Worm (Caenorhabditis elegans) whole organism, early embryonic: ENCODE results near the gene klf-3.
"Not testable (repeated sequence)": the region's sequence is repeated elsewhere in the genome, so short reads cannot be mapped to it uniquely, and the experiment has no call there.

Experiments used
- B0310.2 ChIP-seq: sonication (generic microtip); optimal IDR thresholded peaks from 2 replicates; lab custom pipeline; 2016; ENCODE audit warnings: mild to moderate bottlenecking, missing genetic modification characterization, missing compliant biosample characterization
- F13C5.2 ChIP-seq: sonication (generic microtip); optimal IDR thresholded peaks from 2 replicates; lab custom pipeline; 2017; ENCODE audit warnings: mild to moderate bottlenecking, missing genetic modification characterization, inconsistent platforms, missing compliant biosample characterization
- aly-1 ChIP-seq: sonication (generic microtip); optimal IDR thresholded peaks from 2 replicates; lab custom pipeline; 2016; ENCODE audit warnings: missing genetic modification characterization, missing compliant biosample characterization
- ama-1 ChIP-seq: fragments of 150-350 bp; optimal IDR thresholded peaks from 2 replicates; lab custom pipeline; 2014
- ceh-13 ChIP-seq: fragments of 200-800 bp; sonication (Bioruptor generic); optimal IDR thresholded peaks from 2 replicates; lab custom pipeline; 2018; ENCODE audit warnings: mild to moderate bottlenecking, missing genetic modification characterization, missing compliant biosample characterization
- ceh-36 ChIP-seq: sonication (generic microtip); optimal IDR thresholded peaks from 2 replicates; lab custom pipeline; 2016; ENCODE audit warnings: missing genetic modification characterization, inconsistent platforms, missing compliant biosample characterization
- ets-7 ChIP-seq: sonication (generic microtip); optimal IDR thresholded peaks from 2 replicates; lab custom pipeline; 2016; ENCODE audit warnings: missing genotype, missing genetic modification characterization, missing compliant biosample characterization
- flt-1 ChIP-seq: fragments of 200-800 bp; sonication (Bioruptor generic); IDR thresholded peaks from 2 replicates; pipeline ENCODE4 v1.3.6; 2022; ENCODE audit warnings: missing genetic modification characterization, missing compliant biosample characterization
- hmbx-1 ChIP-seq: sonication (generic microtip); optimal IDR thresholded peaks from 2 replicates; lab custom pipeline; 2016; ENCODE audit warnings: mild to moderate bottlenecking, missing genetic modification characterization, missing compliant biosample characterization
- hmg-4 ChIP-seq: fragments of 200-800 bp; sonication (Bioruptor generic); optimal IDR thresholded peaks from 2 replicates; lab custom pipeline; 2018; ENCODE audit warnings: mild to moderate bottlenecking, missing genetic modification characterization, missing compliant biosample characterization
- hnd-1 ChIP-seq: sonication (generic microtip); optimal IDR thresholded peaks from 2 replicates; lab custom pipeline; 2016; ENCODE audit warnings: missing genetic modification characterization, missing compliant biosample characterization
- pes-1 ChIP-seq: fragments of 200-800 bp; sonication (Bioruptor generic); IDR thresholded peaks from 2 replicates; pipeline ENCODE4 v1.3.6; 2022; ENCODE audit warnings: missing genetic modification reagents, missing genetic modification characterization, missing compliant biosample characterization
- scrt-1 ChIP-seq: fragments of 200-800 bp; sonication (Bioruptor generic); IDR thresholded peaks from 2 replicates; pipeline ENCODE4 v1.3.6; 2022; ENCODE audit warnings: missing genetic modification characterization, missing compliant biosample characterization
- sea-1 ChIP-seq: fragments of 200-800 bp; sonication (Bioruptor generic); conservative IDR thresholded peaks from 2 replicates; pipeline ENCODE4 v1.3.6; 2022; ENCODE audit warnings: missing genetic modification characterization, missing compliant biosample characterization
- tbx-11 ChIP-seq: fragments of 200-800 bp; sonication (Bioruptor generic); IDR thresholded peaks from 2 replicates; pipeline ENCODE4 v1.3.6; 2022; ENCODE audit warnings: missing genetic modification characterization, missing compliant biosample characterization
- tbx-37 ChIP-seq: fragments of 200-800 bp; sonication (Bioruptor generic); conservative IDR thresholded peaks from 2 replicates; pipeline ENCODE4 v1.3.6; 2022; ENCODE audit warnings: missing genetic modification reagents, missing genetic modification characterization, missing compliant biosample characterization
- tra-4 ChIP-seq: sonication (generic microtip); optimal IDR thresholded peaks from 2 replicates; lab custom pipeline; 2017; ENCODE audit warnings: missing genetic modification characterization, missing compliant biosample characterization

klf-3 gene

ce11 chrII:6616135-6616534 is 543 bp upstream of the klf-3 start:
- no peak for TF ChIP-seq hnd-1 (tag; lab: Kevin White, UChicago)
- no peak for TF ChIP-seq aly-1 (tag; lab: Kevin White, UChicago)
- no peak for TF ChIP-seq hmg-4 (GFP tag; lab: Kevin White, UChicago)
- no peak for TF ChIP-seq tra-4 (tag; lab: Kevin White, UChicago)
- no peak for TF ChIP-seq ama-1 (lab: Kevin White, UChicago)
- TF ChIP-seq scrt-1 (GFP tag; lab: Robert Waterston, UW): no peak
- TF ChIP-seq ceh-36 (tag; lab: Kevin White, UChicago): no peak
- TF ChIP-seq flt-1 (GFP tag; lab: Robert Waterston, UW): no peak
- TF ChIP-seq pes-1 (GFP tag; lab: Robert Waterston, UW): no peak
- no peak for TF ChIP-seq sea-1 (GFP tag; lab: Robert Waterston, UW)
- no peak for TF ChIP-seq tbx-37 (GFP tag; lab: Robert Waterston, UW)
- TF ChIP-seq B0310.2 (tag; lab: Kevin White, UChicago): no peak
- no peak for TF ChIP-seq ceh-13
- TF ChIP-seq tbx-11 (GFP tag; lab: Robert Waterston, UW): no peak
- no peak for TF ChIP-seq F13C5.2 (tag; lab: Kevin White, UChicago)
- no peak for TF ChIP-seq hmbx-1 (tag; lab: Kevin White, UChicago)

- no peak for TF ChIP-seq ets-7
- TF ChIP-seq ceh-36 (tag; lab: Kevin White, UChicago): no peak
- TF ChIP-seq flt-1 (GFP tag; lab: Robert Waterston, UW): no peak
- TF ChIP-seq ceh-13: no peak
- no peak for TF ChIP-seq tbx-11 (GFP tag; lab: Robert Waterston, UW)
- no peak for TF ChIP-seq tra-4 (tag; lab: Kevin White, UChicago)
- TF ChIP-seq F13C5.2 (tag; lab: Kevin White, UChicago): no peak
Observed at ce11 chrII:6619007-6619406, 2.3 kb downstream of the klf-3 start.

- TF ChIP-seq tbx-11 (GFP tag; lab: Robert Waterston, UW) (no peak), flt-1 (GFP tag; lab: Robert Waterston, UW) (no peak), B0310.2 (tag; lab: Kevin White, UChicago) (no peak), scrt-1 (GFP tag; lab: Robert Waterston, UW) (no peak), hnd-1 (tag; lab: Kevin White, UChicago) (no peak), pes-1 (GFP tag; lab: Robert Waterston, UW) (no peak)
Observed at ce11 chrII:6621886-6622285, 5.2 kb downstream of the klf-3 start, which contains the start of gene F54H5.3. F54H5.3 (plus strand) TSS chrII:6622186.

- TF ChIP-seq hnd-1 (tag; lab: Kevin White, UChicago): no peak
- TF ChIP-seq tbx-37 (GFP tag; lab: Robert Waterston, UW): no peak
- no peak for TF ChIP-seq pes-1 (GFP tag; lab: Robert Waterston, UW)
- no peak for TF ChIP-seq aly-1 (tag; lab: Kevin White, UChicago)
- TF ChIP-seq sea-1 (GFP tag; lab: Robert Waterston, UW): no peak
- no peak for TF ChIP-seq ets-7
- TF ChIP-seq ceh-13: no peak
- TF ChIP-seq ceh-36 (tag; lab: Kevin White, UChicago): no peak
- TF ChIP-seq F13C5.2 (tag; lab: Kevin White, UChicago): no peak
- no peak for TF ChIP-seq flt-1 (GFP tag; lab: Robert Waterston, UW)
- no peak for TF ChIP-seq scrt-1 (GFP tag; lab: Robert Waterston, UW)
- TF ChIP-seq hmg-4 (GFP tag; lab: Kevin White, UChicago): no peak
- TF ChIP-seq tra-4 (tag; lab: Kevin White, UChicago): no peak
- TF ChIP-seq ama-1 (lab: Kevin White, UChicago): no peak
- TF ChIP-seq tbx-11 (GFP tag; lab: Robert Waterston, UW): no peak
- TF ChIP-seq hmbx-1 (tag; lab: Kevin White, UChicago): no peak
- no peak for TF ChIP-seq B0310.2 (tag; lab: Kevin White, UChicago)
Observed at ce11 chrII:6625302-6625701, 8.6 kb downstream of the klf-3 start, which contains the start of gene F54H5.14. F54H5.14 (minus strand) TSS chrII:6625402.

ce11 chrII:6627182-6627581 is 10.5 kb downstream of the klf-3 start, which contains the start of the genes F54H5.5 and F54H5.2:
F54H5.5 (minus strand) TSS chrII:6627282.
F54H5.2 (plus strand) TSS chrII:6627484.
- not testable (repeated sequence) for TF ChIP-seq sea-1 (GFP tag; lab: Robert Waterston, UW); tbx-11 (GFP tag; lab: Robert Waterston, UW); hmbx-1 (tag; lab: Kevin White, UChicago)

- TF ChIP-seq tra-4 (tag; lab: Kevin White, UChicago) (no peak), pes-1 (GFP tag; lab: Robert Waterston, UW) (no peak), hmg-4 (GFP tag; lab: Kevin White, UChicago) (no peak), flt-1 (GFP tag; lab: Robert Waterston, UW) (no peak), hnd-1 (tag; lab: Kevin White, UChicago) (no peak), scrt-1 (GFP tag; lab: Robert Waterston, UW) (no peak), sea-1 (GFP tag; lab: Robert Waterston, UW) (no peak)
Observed at ce11 chrII:6628397-6628796, 11.7 kb downstream of the klf-3 start.

ce11 chrII:6629775-6630174 is 13.1 kb downstream of the klf-3 start:
- TF ChIP-seq tbx-37 (GFP tag; lab: Robert Waterston, UW) (no peak), B0310.2 (tag; lab: Kevin White, UChicago) (no peak), scrt-1 (GFP tag; lab: Robert Waterston, UW) (no peak), ceh-36 (tag; lab: Kevin White, UChicago) (no peak), ceh-13 (no peak), hmbx-1 (tag; lab: Kevin White, UChicago) (no peak), aly-1 (tag; lab: Kevin White, UChicago) (no peak), hnd-1 (tag; lab: Kevin White, UChicago) (no peak), pes-1 (GFP tag; lab: Robert Waterston, UW) (no peak), tra-4 (tag; lab: Kevin White, UChicago) (no peak), flt-1 (GFP tag; lab: Robert Waterston, UW) (no peak), F13C5.2 (tag; lab: Kevin White, UChicago) (no peak), hmg-4 (GFP tag; lab: Kevin White, UChicago) (no peak)
